Worm (Caenorhabditis elegans) whole organism, late embryonic: ENCODE data around the gene pgp-8.

Experiments used
- C38D4.7 ChIP-seq: fragments of 200-800 bp; sonication (Bioruptor generic); optimal IDR thresholded peaks from 2 replicates; lab custom pipeline; 2018; ENCODE audit warnings: mild to moderate bottlenecking, missing genetic modification characterization, moderate library complexity, missing compliant biosample characterization
- F13H6.1 ChIP-seq: sonication (generic microtip); optimal IDR thresholded peaks from 2 replicates; lab custom pipeline; 2016; ENCODE audit warnings: missing genetic modification characterization, missing compliant biosample characterization
- K02D7.2 ChIP-seq: sonication (generic microtip); optimal IDR thresholded peaks from 2 replicates; lab custom pipeline; 2017; ENCODE audit warnings: mild to moderate bottlenecking, missing genetic modification characterization, missing compliant biosample characterization
- K09A11.1 ChIP-seq: sonication (generic microtip); optimal IDR thresholded peaks from 2 replicates; lab custom pipeline; 2017; ENCODE audit warnings: antibody characterized with exemption, mild to moderate bottlenecking, missing genetic modification characterization, missing compliant biosample characterization; ENCODE audit not compliant: insufficient read depth
- T23F11.4 ChIP-seq: fragments of 200-800 bp; sonication (Bioruptor generic); optimal IDR thresholded peaks from 2 replicates; lab custom pipeline; 2018; ENCODE audit warnings: mild to moderate bottlenecking, missing genetic modification characterization, missing compliant biosample characterization
- Y22D7AL.16 ChIP-seq: sonication (generic microtip); optimal IDR thresholded peaks from 2 replicates; lab custom pipeline; 2016; ENCODE audit warnings: missing genetic modification characterization, missing compliant biosample characterization
- ahr-1 ChIP-seq: sonication (generic microtip); optimal IDR thresholded peaks from 2 replicates; lab custom pipeline; 2016; ENCODE audit warnings: missing genetic modification characterization, missing compliant biosample characterization
- ama-1 ChIP-seq: fragments of 150-350 bp; optimal IDR thresholded peaks from 2 replicates; lab custom pipeline; 2014
- ceh-2 ChIP-seq: sonication (generic microtip); optimal IDR thresholded peaks from 2 replicates; lab custom pipeline; 2016; ENCODE audit warnings: missing genotype, missing genetic modification characterization, missing compliant biosample characterization
- ceh-31 ChIP-seq: sonication (generic microtip); optimal IDR thresholded peaks from 2 replicates; lab custom pipeline; 2016; ENCODE audit warnings: missing genetic modification characterization, missing compliant biosample characterization
- ceh-45 ChIP-seq: fragments of 200-800 bp; sonication (Bioruptor generic); IDR thresholded peaks from 2 replicates; pipeline ENCODE4 v1.3.6; 2022; ENCODE audit warnings: missing genetic modification reagents, missing genetic modification characterization, missing compliant biosample characterization
- ceh-48 ChIP-seq: sonication (generic microtip); optimal IDR thresholded peaks from 2 replicates; lab custom pipeline; 2016; ENCODE audit warnings: missing genetic modification characterization, inconsistent platforms, missing compliant biosample characterization
- ceh-6 ChIP-seq: fragments of 200-800 bp; sonication (Bioruptor generic); optimal IDR thresholded peaks from 2 replicates; lab custom pipeline; 2018; ENCODE audit warnings: mild to moderate bottlenecking, missing genetic modification characterization, missing compliant biosample characterization
- dmd-4 ChIP-seq: sonication (generic microtip); optimal IDR thresholded peaks from 2 replicates; lab custom pipeline; 2016; ENCODE audit warnings: borderline replicate concordance, missing genetic modification characterization, missing compliant biosample characterization
- ets-4 ChIP-seq: sonication (generic microtip); optimal IDR thresholded peaks from 2 replicates; lab custom pipeline; 2016; ENCODE audit warnings: missing genetic modification characterization, missing compliant biosample characterization
- eyg-1 ChIP-seq: sonication (generic microtip); optimal IDR thresholded peaks from 2 replicates; lab custom pipeline; 2016; ENCODE audit warnings: missing genotype, missing genetic modification characterization, missing compliant biosample characterization
- fkh-10 ChIP-seq: fragments of 150-350 bp; optimal IDR thresholded peaks from 2 replicates; lab custom pipeline; 2014; ENCODE audit warnings: missing biosample characterization, missing genetic modification reagents, missing genetic modification characterization
- fkh-6 ChIP-seq: sonication (generic microtip); optimal IDR thresholded peaks from 2 replicates; lab custom pipeline; 2016; ENCODE audit warnings: missing genetic modification characterization, missing compliant biosample characterization
- gmeb-2 ChIP-seq: sonication (generic microtip); optimal IDR thresholded peaks from 2 replicates; lab custom pipeline; 2016; ENCODE audit warnings: missing genetic modification characterization, inconsistent platforms, missing compliant biosample characterization
- hlh-15 ChIP-seq: sonication (generic microtip); optimal IDR thresholded peaks from 2 replicates; lab custom pipeline; 2016; ENCODE audit warnings: missing genetic modification characterization, missing compliant biosample characterization
- hlh-30 ChIP-seq: sonication (generic microtip); optimal IDR thresholded peaks from 2 replicates; lab custom pipeline; 2017; ENCODE audit warnings: antibody characterized with exemption, missing genetic modification characterization, missing compliant biosample characterization; ENCODE audit not compliant: insufficient read depth
- hlh-6 ChIP-seq: sonication (generic microtip); optimal IDR thresholded peaks from 2 replicates; lab custom pipeline; 2016; ENCODE audit warnings: missing genotype, missing genetic modification characterization, missing compliant biosample characterization
- lin-11 ChIP-seq: fragments of 200-800 bp; sonication (Bioruptor generic); optimal IDR thresholded peaks from 2 replicates; lab custom pipeline; 2018; ENCODE audit warnings: mild to moderate bottlenecking, missing genetic modification characterization, missing compliant biosample characterization
- madf-2 ChIP-seq: sonication (generic microtip); optimal IDR thresholded peaks from 2 replicates; lab custom pipeline; 2017; ENCODE audit warnings: missing genetic modification characterization, missing compliant biosample characterization
- nhr-232 ChIP-seq: sonication (generic microtip); optimal IDR thresholded peaks from 2 replicates; lab custom pipeline; 2016; ENCODE audit warnings: missing genetic modification characterization, missing compliant biosample characterization
- npax-4 ChIP-seq: sonication (generic microtip); optimal IDR thresholded peaks from 2 replicates; lab custom pipeline; 2016; ENCODE audit warnings: missing genetic modification characterization, missing compliant biosample characterization
- odd-2 ChIP-seq: sonication (generic microtip); optimal IDR thresholded peaks from 2 replicates; lab custom pipeline; 2017; ENCODE audit warnings: antibody characterized with exemption, mild to moderate bottlenecking, missing genetic modification characterization, missing compliant biosample characterization
- pat-9 ChIP-seq: fragments of 200-800 bp; sonication (Bioruptor generic); optimal IDR thresholded peaks from 2 replicates; lab custom pipeline; 2018; ENCODE audit warnings: mild to moderate bottlenecking, missing genetic modification characterization, moderate library complexity, missing compliant biosample characterization
- pax-1 ChIP-seq: fragments of 150-350 bp; optimal IDR thresholded peaks from 2 replicates; lab custom pipeline; 2014; ENCODE audit warnings: missing biosample characterization, missing genetic modification characterization
- pha-4 ChIP-seq: fragments of 150-350 bp; optimal IDR thresholded peaks from 2 replicates; lab custom pipeline; 2018; ENCODE audit warnings: missing biosample characterization, missing genetic modification reagents, missing genetic modification characterization
- pqm-1 ChIP-seq: sonication (generic microtip); optimal IDR thresholded peaks from 2 replicates; lab custom pipeline; 2016; ENCODE audit warnings: missing genetic modification characterization, missing compliant biosample characterization
- pros-1 ChIP-seq: fragments of 150-350 bp; optimal IDR thresholded peaks from 2 replicates; lab custom pipeline; 2014; ENCODE audit warnings: missing biosample characterization, missing genetic modification reagents, missing genetic modification characterization
- ref-2 ChIP-seq: sonication (generic microtip); optimal IDR thresholded peaks from 2 replicates; lab custom pipeline; 2016; ENCODE audit warnings: missing genetic modification characterization, missing compliant biosample characterization
- rnt-1 ChIP-seq: sonication (generic microtip); optimal IDR thresholded peaks from 2 replicates; lab custom pipeline; 2016; ENCODE audit warnings: missing genetic modification characterization, missing compliant biosample characterization
- sox-2 ChIP-seq: fragments of 200-800 bp; sonication (Bioruptor generic); IDR thresholded peaks from 2 replicates; pipeline ENCODE4 v1.3.6; 2022; ENCODE audit warnings: missing genetic modification reagents, missing genetic modification characterization, missing compliant biosample characterization
- ttx-3 ChIP-seq: sonication (generic microtip); optimal IDR thresholded peaks from 2 replicates; lab custom pipeline; 2016; ENCODE audit warnings: missing genetic modification reagents, missing genetic modification characterization, missing compliant biosample characterization
- unc-3 ChIP-seq, 2 experiments: fragments of 200-800 bp in 1 of 2; sonication (Bioruptor generic) in 1 of 2; sonication (generic microtip) in 1 of 2; conservative IDR thresholded peaks in 1 of 2; optimal IDR thresholded peaks in 1 of 2; 2 replicates each; pipeline versions ENCODE4 v1.3.6 to Lab custom; 2016 to 2022; ENCODE audit warnings: missing compliant biosample characterization in 2 of 2, missing genetic modification characterization in 2 of 2, missing genetic modification reagents in 1 of 2
- unc-42 ChIP-seq: sonication (generic microtip); optimal IDR thresholded peaks from 2 replicates; lab custom pipeline; 2016; ENCODE audit warnings: missing genotype, missing genetic modification characterization, missing compliant biosample characterization
- unc-55 ChIP-seq: sonication (generic microtip); optimal IDR thresholded peaks from 2 replicates; lab custom pipeline; 2017; ENCODE audit warnings: missing biosample characterization, missing genetic modification reagents, missing genetic modification characterization
- unc-86 ChIP-seq: sonication (generic microtip); optimal IDR thresholded peaks from 2 replicates; lab custom pipeline; 2016; ENCODE audit warnings: missing genetic modification characterization, missing compliant biosample characterization
- zip-5 ChIP-seq: sonication (generic microtip); optimal IDR thresholded peaks from 2 replicates; lab custom pipeline; 2016; ENCODE audit warnings: missing genetic modification characterization, missing compliant biosample characterization

pgp-8 gene

DNA sequence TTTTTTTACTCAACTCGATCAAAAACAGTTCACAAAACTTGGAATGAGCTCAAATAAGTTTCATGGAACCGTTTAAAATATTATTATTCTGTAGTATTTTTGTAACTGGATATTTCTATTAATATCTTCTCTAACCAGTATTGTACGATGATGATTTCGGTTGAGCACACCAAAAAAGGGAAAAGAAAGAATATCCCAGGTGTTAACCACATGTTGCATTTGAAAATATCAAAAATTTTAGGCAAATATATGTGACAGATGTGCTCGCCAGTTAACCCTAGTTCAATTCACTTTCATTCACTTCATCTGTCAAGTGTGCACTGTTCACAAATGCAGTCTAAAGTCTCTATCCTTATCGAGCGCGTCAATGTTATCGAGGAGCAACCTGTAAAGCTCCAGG is 26.7 kb upstream of the pgp-8 start, which contains the start of gene F47B10.4:
F47B10.4 (plus strand) TSS at position 301 of the 400 bp plus-strand sequence.
- no peak for TF ChIP-seq ceh-48 (tag; lab: Kevin White, UChicago)
- no peak for TF ChIP-seq pqm-1 (tag; lab: Kevin White, UChicago)
- TF ChIP-seq K02D7.2 (tag; lab: Kevin White, UChicago): no peak
- TF ChIP-seq ceh-6: no peak
- TF ChIP-seq ama-1 (lab: Kevin White, UChicago): no peak
- TF ChIP-seq ceh-45: no peak
- no peak for TF ChIP-seq F13H6.1 (tag; lab: Kevin White, UChicago)
- no peak for TF ChIP-seq fkh-6
- TF ChIP-seq rnt-1 (tag; lab: Kevin White, UChicago): no peak
- TF ChIP-seq pax-1: no peak
- no peak for TF ChIP-seq unc-86 (tag; lab: Kevin White, UChicago)
- TF ChIP-seq pat-9: no peak
- TF ChIP-seq K09A11.1 (tag; lab: Kevin White, UChicago): no peak
- TF ChIP-seq Y22D7AL.16 (tag; lab: Kevin White, UChicago): no peak
- no peak for TF ChIP-seq npax-4 (tag; lab: Kevin White, UChicago)
- TF ChIP-seq unc-42 (tag; lab: Kevin White, UChicago): no peak
- no peak for TF ChIP-seq sox-2 (GFP tag; lab: Robert Waterston, UW)
- no peak for TF ChIP-seq C38D4.7 (GFP tag; lab: Kevin White, UChicago)

DNA sequence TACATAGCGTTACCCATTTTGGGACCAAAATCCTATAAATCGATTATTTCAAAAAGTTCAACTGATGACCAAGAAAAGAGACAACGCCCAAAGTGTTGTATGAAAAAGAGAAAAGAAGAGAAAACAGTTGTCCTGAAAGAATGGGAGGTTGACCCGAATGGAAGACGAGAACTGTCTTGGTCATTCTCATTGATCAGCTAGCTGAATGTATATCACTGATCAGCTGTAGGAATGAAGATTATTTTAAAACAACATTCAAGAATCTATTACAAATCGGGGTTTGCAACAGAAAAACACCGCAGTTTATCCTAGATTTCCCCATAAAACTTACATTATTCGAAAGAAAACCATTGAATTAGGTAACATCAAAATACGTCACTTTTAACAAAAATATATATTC is 26.2 kb upstream of the pgp-8 start, which contains the start of gene F47B10.5:
F47B10.5 (minus strand) TSS at position 101 of the 400 bp plus-strand sequence.
- TF ChIP-seq gmeb-2: no peak

DNA sequence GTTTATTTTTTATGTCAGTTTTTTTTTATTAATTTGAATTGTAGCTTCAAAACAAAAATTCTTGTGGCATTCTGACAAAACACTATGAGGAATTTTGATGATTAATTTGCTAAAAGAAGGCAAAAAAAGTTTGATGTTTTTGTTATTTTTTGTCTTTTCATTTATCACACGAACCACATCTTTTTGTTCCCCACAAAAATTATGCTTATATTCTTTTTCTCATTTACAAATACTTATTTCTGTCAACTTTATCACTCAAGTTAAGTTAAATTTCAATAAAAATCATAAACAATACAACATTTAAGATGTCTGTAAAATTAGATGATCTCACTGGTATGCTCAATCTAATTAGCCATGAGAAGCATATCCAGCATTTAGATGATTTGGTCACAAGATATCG is 24.0 kb upstream of the pgp-8 start, which contains the start of gene F47B10.6:
F47B10.6 (plus strand) TSS at position 301 of the 400 bp plus-strand sequence.
- TF ChIP-seq ahr-1 (tag; lab: Kevin White, UChicago) (no peak), hlh-6 (tag; lab: Kevin White, UChicago) (no peak), ceh-6 (no peak), ref-2 (tag; lab: Kevin White, UChicago) (no peak), ttx-3 (no peak), ceh-2 (tag; lab: Kevin White, UChicago) (no peak), dmd-4 (tag; lab: Kevin White, UChicago) (no peak), sox-2 (GFP tag; lab: Robert Waterston, UW) (no peak), zip-5 (tag; lab: Kevin White, UChicago) (no peak), hlh-30 (tag; lab: Kevin White, UChicago) (no peak), odd-2 (tag; lab: Kevin White, UChicago) (no peak), T23F11.4 (GFP tag; lab: Kevin White, UChicago) (no peak), nhr-232 (tag; lab: Kevin White, UChicago) (no peak), hlh-15 (tag; lab: Kevin White, UChicago) (no peak), ceh-31 (no peak), pha-4 (tag; lab: Kevin White, UChicago) (no peak), C38D4.7 (GFP tag; lab: Kevin White, UChicago) (no peak), unc-55 (GFP tag; lab: Kevin White, UChicago) (no peak), pqm-1 (tag; lab: Kevin White, UChicago) (no peak), fkh-10 (no peak)

DNA sequence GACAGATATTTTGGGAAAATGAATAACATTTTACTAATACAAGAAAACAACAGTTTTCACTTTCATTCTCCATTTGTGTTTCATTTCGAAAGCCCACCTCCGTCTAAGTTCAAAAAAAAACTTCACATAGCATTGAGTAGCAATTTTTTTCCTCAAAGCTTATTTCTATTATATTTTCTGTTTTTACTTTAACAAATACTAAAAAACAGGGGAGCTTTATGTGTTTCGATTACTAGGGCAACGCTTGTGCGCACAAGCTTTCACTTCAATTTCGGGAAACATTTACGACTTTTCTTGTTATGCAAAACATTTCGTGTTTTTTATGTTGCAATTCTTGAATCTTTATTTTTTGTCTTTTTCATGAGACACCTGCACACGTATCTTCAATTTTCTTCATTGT is 21.6 kb upstream of the pgp-8 start, which contains the start of gene T21E8.5:
T21E8.5 (plus strand) TSS at position 301 of the 400 bp plus-strand sequence.
- TF ChIP-seq pqm-1 (tag; lab: Kevin White, UChicago): no peak
- TF ChIP-seq pros-1: no peak
- no peak for TF ChIP-seq ets-4
- TF ChIP-seq lin-11 (tag; lab: Kevin White, UChicago): no peak
- TF ChIP-seq eyg-1 (tag; lab: Kevin White, UChicago): no peak
- no peak for TF ChIP-seq pha-4 (tag; lab: Kevin White, UChicago)
- no peak for TF ChIP-seq ceh-31
- no peak for TF ChIP-seq unc-55 (GFP tag; lab: Kevin White, UChicago)
- no peak for TF ChIP-seq unc-3 (GFP tag; conservative IDR thresholded peaks at IDR 0.05; lab: Robert Waterston, UW)
- no peak for TF ChIP-seq unc-3 (tag; optimal IDR thresholded peaks at IDR 0.05; lab: Kevin White, UChicago)
- TF ChIP-seq nhr-232 (tag; lab: Kevin White, UChicago): no peak
- no peak for TF ChIP-seq madf-2
- no peak for TF ChIP-seq rnt-1 (tag; lab: Kevin White, UChicago)
- TF ChIP-seq pat-9: no peak
